Worm (Caenorhabditis elegans): ENCODE measurements around the gene str-247.

DNA sequence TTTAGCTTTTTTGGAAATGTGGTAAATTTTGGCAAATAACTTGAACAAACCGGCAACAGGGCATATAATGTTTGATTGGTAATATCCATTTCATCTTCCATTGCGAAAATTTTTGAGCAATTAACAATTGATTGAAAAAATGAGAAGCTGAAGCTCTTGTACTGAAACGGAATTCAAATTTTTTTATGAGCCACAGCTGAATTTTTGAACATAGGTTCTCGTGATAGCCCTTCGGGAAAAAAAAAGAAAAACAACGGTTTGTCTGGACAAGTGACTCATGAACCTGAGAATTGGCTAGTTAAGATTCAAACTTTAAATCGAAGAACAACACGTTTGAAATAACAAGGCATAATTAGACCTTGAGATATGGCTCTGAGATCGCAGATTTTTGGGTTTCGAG is 42.0 kb downstream of the str-247 start, which contains the start of gene srx-62:
- no peak for TF ChIP-seq egl-27 (tag; optimal IDR thresholded peaks at IDR 0.05)
- TF ChIP-seq T26A8.4 (GFP tag; IDR thresholded peaks at IDR 0.05): no peak
- no peak for TF ChIP-seq daf-12 (tag; optimal IDR thresholded peaks at IDR 0.05)
- TF ChIP-seq gei-8 (GFP tag; optimal IDR thresholded peaks at IDR 0.05): no peak
- no peak for TF ChIP-seq jun-1 (tag; optimal IDR thresholded peaks at IDR 0.05)
- TF ChIP-seq ceh-82 (tag; optimal IDR thresholded peaks at IDR 0.05): no peak
- TF ChIP-seq pha-4 (GFP tag; IDR thresholded peaks at IDR 0.05): no peak
- no peak for TF ChIP-seq pha-4 (tag; optimal IDR thresholded peaks at IDR 0.05)
- TF ChIP-seq egl-43 (GFP tag; IDR thresholded peaks at IDR 0.05): no peak
